Fruit fly (Drosophila melanogaster) whole organism, embryonic: ENCODE data around the gene Cbl.

Source experiments
- Abd-B ChIP-seq: fragments of 200-800 bp; sonication (Bioruptor generic); optimal IDR thresholded peaks from 2 replicates; lab custom pipeline; 2018; ENCODE audit warnings: missing biosample characterization, mild to moderate bottlenecking, missing genetic modification characterization, moderate library complexity
- Ada2b ChIP-seq: fragments of 200-800 bp; sonication (Bioruptor generic); IDR thresholded peaks from 2 replicates; pipeline ENCODE4 v1.3.6; 2022; ENCODE audit warnings: missing biosample characterization, missing genetic modification characterization
- B-H1 ChIP-seq: fragments of 200-800 bp; sonication (Bioruptor generic); IDR thresholded peaks from 3 replicates; pipeline ENCODE4 v1.3.6; 2022; ENCODE audit warnings: missing biosample characterization, missing genetic modification characterization
- BEAF-32 ChIP-seq: fragments of 200-800 bp; sonication (Bioruptor generic); optimal IDR thresholded peaks from 3 replicates; lab custom pipeline; 2017; ENCODE audit warnings: missing biosample characterization, missing genetic modification characterization, mild to moderate bottlenecking, moderate library complexity, missing genetic modification reagents
- Blimp-1 ChIP-seq: fragments of 200-800 bp; sonication (Bioruptor generic); optimal IDR thresholded peaks from 3 replicates; lab custom pipeline; 2018; ENCODE audit warnings: missing biosample characterization, missing genetic modification characterization, mild to moderate bottlenecking, moderate library complexity, missing genetic modification reagents
- CG10267 ChIP-seq: fragments of 200-800 bp; sonication (Bioruptor generic); optimal IDR thresholded peaks from 2 replicates; lab custom pipeline; 2018; ENCODE audit warnings: missing biosample characterization, mild to moderate bottlenecking, missing genetic modification characterization, moderate library complexity
- CG10543 ChIP-seq: fragments of 200-800 bp; sonication (Bioruptor generic); optimal IDR thresholded peaks from 3 replicates; lab custom pipeline; 2017; ENCODE audit warnings: missing biosample characterization, mild to moderate bottlenecking, missing genetic modification characterization, moderate library complexity
- CG10979 ChIP-seq: fragments of 200-800 bp; sonication (Bioruptor generic); optimal IDR thresholded peaks from 2 replicates; lab custom pipeline; 2018; ENCODE audit warnings: missing biosample characterization, mild to moderate bottlenecking, missing genetic modification characterization, moderate library complexity
- CG11247 ChIP-seq: fragments of 200-800 bp; sonication (Bioruptor generic); IDR thresholded peaks from 2 replicates; pipeline ENCODE4 v1.3.6; 2022; ENCODE audit warnings: missing biosample characterization, missing genetic modification characterization
- CG13775 ChIP-seq: fragments of 200-800 bp; sonication (Bioruptor generic); optimal IDR thresholded peaks from 3 replicates; lab custom pipeline; 2017; ENCODE audit warnings: missing biosample characterization, mild to moderate bottlenecking, missing genetic modification characterization
- CG1529 ChIP-seq: fragments of 200-800 bp; sonication (Bioruptor generic); optimal IDR thresholded peaks from 3 replicates; lab custom pipeline; 2018; ENCODE audit warnings: missing biosample characterization, missing genetic modification characterization
- CG1602 ChIP-seq: fragments of 200-800 bp; sonication (Bioruptor generic); optimal IDR thresholded peaks from 3 replicates; lab custom pipeline; 2016; ENCODE audit warnings: missing biosample characterization, missing genetic modification characterization
- CG17385 ChIP-seq: fragments of 200-800 bp; sonication (Bioruptor generic); optimal IDR thresholded peaks from 3 replicates; lab custom pipeline; 2018; ENCODE audit warnings: missing biosample characterization, mild to moderate bottlenecking, missing genetic modification characterization
- CG2129 ChIP-seq: fragments of 200-800 bp; sonication (Bioruptor generic); IDR thresholded peaks from 2 replicates; pipeline ENCODE4 v1.3.6; 2022; ENCODE audit warnings: missing biosample characterization, missing genetic modification characterization; ENCODE audit not compliant: partially characterized antibody
- CG2678 ChIP-seq: fragments of 200-800 bp; sonication (Bioruptor generic); optimal IDR thresholded peaks from 3 replicates; lab custom pipeline; 2019; ENCODE audit warnings: missing biosample characterization, mild to moderate bottlenecking, missing genetic modification characterization, moderate library complexity
- CG2712 ChIP-seq: fragments of 200-800 bp; optimal IDR thresholded peaks from 3 replicates; lab custom pipeline; 2019; ENCODE audit warnings: missing biosample characterization, mild to moderate bottlenecking, missing genetic modification characterization, moderate library complexity
- CG30403 ChIP-seq: fragments of 200-800 bp; sonication (Bioruptor generic); optimal IDR thresholded peaks from 3 replicates; lab custom pipeline; 2016; ENCODE audit warnings: missing biosample characterization, missing genetic modification characterization
- CG31441 ChIP-seq: fragments of 200-800 bp; sonication (Bioruptor generic); IDR thresholded peaks from 2 replicates; pipeline ENCODE4 v1.3.6; 2022; ENCODE audit warnings: missing biosample characterization, missing genetic modification characterization
- CG3838 ChIP-seq: fragments of 200-800 bp; sonication (Bioruptor generic); optimal IDR thresholded peaks from 3 replicates; lab custom pipeline; 2016; ENCODE audit warnings: missing biosample characterization, missing genetic modification characterization
- CG6272 ChIP-seq: fragments of 200-800 bp; sonication (Bioruptor generic); IDR thresholded peaks from 2 replicates; pipeline ENCODE4 v1.3.6; 2022; ENCODE audit warnings: missing biosample characterization, missing genetic modification characterization
- CG7556 ChIP-seq: fragments of 200-800 bp; sonication (Bioruptor generic); optimal IDR thresholded peaks from 2 replicates; lab custom pipeline; 2017; ENCODE audit warnings: missing biosample characterization, mild to moderate bottlenecking, missing genetic modification characterization
- CoRest ChIP-seq: fragments of 200-800 bp; sonication (Bioruptor generic); optimal IDR thresholded peaks from 3 replicates; lab custom pipeline; 2018; ENCODE audit warnings: missing biosample characterization, mild to moderate bottlenecking, missing genetic modification characterization, moderate library complexity
- D ChIP-seq, 2 experiments: fragments of 200-800 bp in 1 of 2; fragments of >200 bp in 1 of 2; sonication (Bioruptor generic) in 1 of 2; optimal IDR thresholded peaks; 2 replicates in 1 of 2; 3 replicates in 1 of 2; lab custom pipeline; 2017; ENCODE audit warnings: mild to moderate bottlenecking in 1 of 2, missing biosample characterization in 1 of 2, missing genetic modification characterization in 1 of 2, missing genetic modification reagents in 1 of 2
- D19A ChIP-seq: fragments of 200-800 bp; optimal IDR thresholded peaks from 3 replicates; lab custom pipeline; 2019; ENCODE audit warnings: missing biosample characterization, mild to moderate bottlenecking, missing genetic modification characterization, moderate library complexity
- Dad ChIP-seq: fragments of 200-800 bp; sonication (Bioruptor generic); optimal IDR thresholded peaks from 3 replicates; lab custom pipeline; 2016; ENCODE audit warnings: missing biosample characterization, missing genetic modification characterization
- Dp ChIP-seq: fragments of 200-800 bp; sonication (Bioruptor generic); optimal IDR thresholded peaks from 2 replicates; lab custom pipeline; 2018; ENCODE audit warnings: missing biosample characterization, mild to moderate bottlenecking, missing genetic modification characterization, moderate library complexity
- Drgx ChIP-seq: fragments of 200-800 bp; sonication (Bioruptor generic); IDR thresholded peaks from 2 replicates; pipeline ENCODE4 v1.3.6; 2022; ENCODE audit warnings: missing biosample characterization, missing genetic modification characterization
- Hmx ChIP-seq: fragments of 200-800 bp; sonication (Bioruptor generic); optimal IDR thresholded peaks from 2 replicates; lab custom pipeline; 2016; ENCODE audit warnings: missing biosample characterization, missing genetic modification characterization
- Hr78 ChIP-seq, 2 experiments: fragments of 200-800 bp in 1 of 2; fragments of >200 bp in 1 of 2; sonication (Bioruptor generic) in 1 of 2; optimal IDR thresholded peaks; 2 replicates each; lab custom pipeline; 2017 to 2019; ENCODE audit warnings: missing biosample characterization in 2 of 2, missing genetic modification characterization in 2 of 2, mild to moderate bottlenecking in 1 of 2, moderate library complexity in 1 of 2
- Jarid2 ChIP-seq: fragments of 200-800 bp; sonication (Bioruptor generic); optimal IDR thresholded peaks from 3 replicates; lab custom pipeline; 2017; ENCODE audit warnings: mild to moderate bottlenecking, missing biosample characterization, missing genetic modification reagents, missing genetic modification characterization
- Kr ChIP-seq: fragments of 200-800 bp; sonication (Bioruptor generic); optimal IDR thresholded peaks from 2 replicates; lab custom pipeline; 2017; ENCODE audit warnings: missing biosample characterization, mild to moderate bottlenecking, missing genetic modification characterization
- Neu2 ChIP-seq: fragments of 200-800 bp; sonication (Bioruptor generic); optimal IDR thresholded peaks from 3 replicates; lab custom pipeline; 2016; ENCODE audit warnings: missing biosample characterization, missing genetic modification characterization, borderline replicate concordance
- PHDP ChIP-seq: fragments of 200-800 bp; sonication (Bioruptor generic); optimal IDR thresholded peaks from 3 replicates; lab custom pipeline; 2018; ENCODE audit warnings: missing biosample characterization, mild to moderate bottlenecking, missing genetic modification characterization, moderate library complexity
- Six4 ChIP-seq: fragments of 200-800 bp; sonication (Bioruptor generic); optimal IDR thresholded peaks from 2 replicates; lab custom pipeline; 2016; ENCODE audit warnings: missing biosample characterization, missing genetic modification characterization
- Sox100B ChIP-seq: fragments of 200-800 bp; sonication (Bioruptor generic); optimal IDR thresholded peaks from 3 replicates; lab custom pipeline; 2018; ENCODE audit warnings: missing biosample characterization, mild to moderate bottlenecking, missing genetic modification characterization
- Ssrp ChIP-seq: fragments of 200-800 bp; sonication (Bioruptor generic); optimal IDR thresholded peaks from 2 replicates; lab custom pipeline; 2018; ENCODE audit warnings: missing biosample characterization, mild to moderate bottlenecking, missing genetic modification characterization, moderate library complexity
- ab ChIP-seq: fragments of 200-800 bp; sonication (Bioruptor generic); optimal IDR thresholded peaks from 2 replicates; lab custom pipeline; 2016; ENCODE audit warnings: missing biosample characterization, missing genetic modification characterization
- az2 ChIP-seq: fragments of 200-800 bp; sonication (Bioruptor generic); optimal IDR thresholded peaks from 3 replicates; lab custom pipeline; 2016; ENCODE audit warnings: missing biosample characterization, missing genetic modification characterization
- dan ChIP-seq: fragments of 200-800 bp; sonication (Bioruptor generic); IDR thresholded peaks from 2 replicates; pipeline ENCODE4 v1.3.6; 2022; ENCODE audit warnings: missing biosample characterization, missing genetic modification characterization
- eyg ChIP-seq: fragments of 200-800 bp; sonication (Bioruptor generic); optimal IDR thresholded peaks from 3 replicates; lab custom pipeline; 2016; ENCODE audit warnings: missing biosample characterization, missing genetic modification characterization
- gcm ChIP-seq: fragments of 200-800 bp; sonication (Bioruptor generic); optimal IDR thresholded peaks from 2 replicates; lab custom pipeline; 2019; ENCODE audit warnings: missing biosample characterization, mild to moderate bottlenecking, missing genetic modification characterization, moderate library complexity
- gem ChIP-seq: fragments of 200-800 bp; sonication (Bioruptor generic); optimal IDR thresholded peaks from 2 replicates; lab custom pipeline; 2019; ENCODE audit warnings: missing biosample characterization, mild to moderate bottlenecking, missing genetic modification characterization, moderate library complexity
- gfzf ChIP-seq: fragments of 200-800 bp; sonication (Bioruptor generic); optimal IDR thresholded peaks from 2 replicates; lab custom pipeline; 2016; ENCODE audit warnings: missing biosample characterization, mild to moderate bottlenecking, missing genetic modification characterization, moderate library complexity
- grau ChIP-seq: fragments of 200-800 bp; optimal IDR thresholded peaks from 3 replicates; lab custom pipeline; 2019; ENCODE audit warnings: missing biosample characterization, mild to moderate bottlenecking, missing genetic modification characterization, moderate library complexity
- onecut ChIP-seq: fragments of 200-800 bp; sonication (Bioruptor generic); IDR thresholded peaks from 2 replicates; pipeline ENCODE4 v1.3.6; 2022; ENCODE audit warnings: missing biosample characterization, missing genetic modification characterization
- sna ChIP-seq: fragments of 200-800 bp; sonication (Bioruptor generic); IDR thresholded peaks from 2 replicates; pipeline ENCODE4 v1.3.6; 2022; ENCODE audit warnings: missing biosample characterization, missing genetic modification characterization; ENCODE audit not compliant: partially characterized antibody
- sr ChIP-seq: fragments of 200-800 bp; sonication (Bioruptor generic); IDR thresholded peaks from 3 replicates; pipeline ENCODE4 v1.3.6; 2022; ENCODE audit warnings: missing biosample characterization, missing genetic modification characterization
- tio ChIP-seq: fragments of 200-800 bp; sonication (Bioruptor generic); optimal IDR thresholded peaks from 2 replicates; lab custom pipeline; 2017; ENCODE audit warnings: missing biosample characterization, missing genetic modification characterization, inconsistent platforms
- unpg ChIP-seq: fragments of 200-800 bp; sonication (Bioruptor generic); optimal IDR thresholded peaks from 3 replicates; lab custom pipeline; 2018; ENCODE audit warnings: missing biosample characterization, mild to moderate bottlenecking, missing genetic modification characterization, moderate library complexity
- wdn ChIP-seq: fragments of 200-800 bp; sonication (Bioruptor generic); IDR thresholded peaks from 2 replicates; pipeline ENCODE4 v1.3.6; 2022; ENCODE audit warnings: missing biosample characterization, missing genetic modification characterization

Cbl gene

dm6 chr3L:8423156-8423555, 1.6 kb upstream of the Cbl start:
- TF ChIP-seq Kr (GFP tag; lab: Kevin White, UChicago) (no peak), D (optimal IDR thresholded peaks at IDR 0.05; lab: Kevin White, UChicago) (no peak), D (GFP tag; optimal IDR thresholded peaks at IDR 0.05; lab: Kevin White, UChicago) (peak; percentile 24), Six4 (GFP tag; lab: Kevin White, UChicago) (peak; percentile 26), Ada2b (no peak), CG2129 (GFP tag; lab: Robert Waterston, UW) (no peak), CG2712 (tag; lab: Kevin White, UChicago) (peak; percentile 20), CG1529 (GFP tag; lab: Kevin White, UChicago) (peak; percentile 11), Sox100B (GFP tag; lab: Kevin White, UChicago) (peak; percentile 62), CG10267 (tag; lab: Kevin White, UChicago) (no peak), BEAF-32 (GFP tag; lab: Kevin White, UChicago) (no peak), tio (GFP tag; lab: Kevin White, UChicago) (peak; percentile 15), CG6272 (GFP tag; lab: Robert Waterston, UW) (no peak), sna (no peak), CG17385 (GFP tag; lab: Kevin White, UChicago) (peak; percentile 7), gcm (no peak), B-H1 (GFP tag; lab: Robert Waterston, UW) (no peak), grau (no peak), Hr78 (GFP tag; optimal IDR thresholded peaks at IDR 0.05; lab: Kevin White, UChicago) (peak in 1 of 2 experiments; percentile 17), CG2678 (tag; lab: Kevin White, UChicago) (no peak), onecut (GFP tag; lab: Robert Waterston, UW) (no peak), Abd-B (no peak), CG11247 (GFP tag; lab: Robert Waterston, UW) (no peak), CoRest (tag; lab: Kevin White, UChicago) (peak; percentile 21), gfzf (GFP tag; lab: Kevin White, UChicago) (no peak), CG10979 (tag; lab: Kevin White, UChicago) (peak; percentile 40), unpg (GFP tag; lab: Kevin White, UChicago) (no peak), CG3838 (GFP tag; lab: Kevin White, UChicago) (no peak), Dp (GFP tag; lab: Kevin White, UChicago) (no peak), Jarid2 (GFP tag; lab: Kevin White, UChicago) (no peak), CG7556 (GFP tag; lab: Kevin White, UChicago) (peak; percentile 43), az2 (GFP tag; lab: Kevin White, UChicago) (peak; percentile 31), CG30403 (GFP tag; lab: Kevin White, UChicago) (peak; percentile 13), Dad (no peak), CG13775 (no peak), wdn (GFP tag; lab: Robert Waterston, UW) (no peak), CG1602 (GFP tag; lab: Kevin White, UChicago) (no peak), gem (tag; lab: Kevin White, UChicago) (peak; percentile 50), Ssrp (peak; percentile 25), CG31441 (peak; percentile 42; the same call in 1 of the 2 replicates), Drgx (GFP tag; lab: Robert Waterston, UW) (0 out of 2 replicates have a peak, but pooled peaks have one; percentile 4), Hmx (no peak), dan (GFP tag; lab: Robert Waterston, UW) (no peak), Blimp-1 (GFP tag; lab: Kevin White, UChicago) (peak; percentile 13), CG10543 (GFP tag; lab: Kevin White, UChicago) (no peak), D19A (tag; lab: Kevin White, UChicago) (peak; percentile 23), Neu2 (GFP tag; lab: Kevin White, UChicago) (no peak), eyg (no peak), sr (GFP tag; lab: Robert Waterston, UW) (no peak), PHDP (tag; lab: Kevin White, UChicago) (peak; percentile 1), ab (GFP tag; lab: Kevin White, UChicago) (no peak)
